Worm (Caenorhabditis elegans): ENCODE data around the gene F19B2.6.

DNA sequence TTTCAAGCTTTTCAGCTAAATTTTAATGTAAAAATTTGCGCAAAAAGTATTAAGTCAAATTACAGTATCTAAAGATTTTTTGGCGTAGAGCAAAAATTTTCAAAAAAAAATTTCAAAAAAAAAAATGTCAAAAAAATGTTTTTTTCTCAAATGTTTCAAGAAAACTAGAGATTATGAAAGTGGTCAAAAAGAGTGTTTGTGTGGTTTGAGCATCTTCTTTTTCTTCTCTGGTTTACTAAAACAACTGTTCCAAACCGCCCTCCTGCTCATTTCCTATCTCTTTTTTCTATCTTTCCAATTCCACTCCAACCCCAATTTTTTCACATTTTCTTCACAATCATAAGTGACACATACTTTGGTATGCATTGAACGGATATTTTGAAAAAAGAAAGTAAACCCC is 16.0 kb upstream of the F19B2.6 start, which contains the start of gene Y113G7A.12:
- TF ChIP-seq elt-2 (tag; optimal IDR thresholded peaks at IDR 0.05): no peak
- no peak for TF ChIP-seq mdl-1 (tag; optimal IDR thresholded peaks at IDR 0.05)
- TF ChIP-seq sea-2 (GFP tag; optimal IDR thresholded peaks at IDR 0.05): no peak
- no peak for TF ChIP-seq skn-1 (tag; optimal IDR thresholded peaks at IDR 0.05)
- TF ChIP-seq R02D3.7 (tag; optimal IDR thresholded peaks at IDR 0.05): no peak
- TF ChIP-seq nhr-25 (tag; optimal IDR thresholded peaks at IDR 0.05): no peak
- no peak for TF ChIP-seq fkh-10 (GFP tag; optimal IDR thresholded peaks at IDR 0.05)
- no peak for TF ChIP-seq zag-1 (tag; optimal IDR thresholded peaks at IDR 0.05)
- TF ChIP-seq nhr-12 (tag; optimal IDR thresholded peaks at IDR 0.05): no peak
- TF ChIP-seq nfya-1 (tag; optimal IDR thresholded peaks at IDR 0.05; ENCODE audit: insufficient read depth): no peak
- TF ChIP-seq lin-15B (tag; optimal IDR thresholded peaks at IDR 0.05): no peak
- no peak for TF ChIP-seq ceh-9 (tag; optimal IDR thresholded peaks at IDR 0.05)
- no peak for TF ChIP-seq ztf-4 (tag; optimal IDR thresholded peaks at IDR 0.05)
- no peak for TF ChIP-seq lin-39 (tag; optimal IDR thresholded peaks at IDR 0.05)
